Worm (Caenorhabditis elegans): ENCODE data around the gene ugt-48.
A peak's percentile ranks its signal among the peaks of the same experiment; 100 is the strongest.

The ugt-48 gene

ce11 chrV:5504807-5505442, 42.9 kb downstream of the ugt-48 start, which contains the start of the genes dnj-19 and nhr-47 (continued):
- peak; percentile 65 for TF ChIP-seq unc-120 (tag; optimal IDR thresholded peaks at IDR 0.05; ENCODE audit: poor library complexity, severe bottlenecking)

- TF ChIP-seq elt-1 (tag; optimal IDR thresholded peaks at IDR 0.05; ENCODE audit: borderline replicate concordance, insufficient read depth) (no peak), ceh-83 (GFP tag; optimal IDR thresholded peaks at IDR 0.05) (no peak), lin-13 (tag; optimal IDR thresholded peaks at IDR 0.05) (no peak), hlh-1 (tag; optimal IDR thresholded peaks at IDR 0.05) (no peak)
Measured at ce11 chrV:5504295-5504694, 43.6 kb downstream of the ugt-48 start.

- TF ChIP-seq flh-1 (GFP tag; optimal IDR thresholded peaks at IDR 0.05) = no peak
- no peak for TF ChIP-seq bed-3 (GFP tag; optimal IDR thresholded peaks at IDR 0.05)
- no peak for TF ChIP-seq blmp-1 (tag; optimal IDR thresholded peaks at IDR 0.05)
- TF ChIP-seq lsy-2 (tag; optimal IDR thresholded peaks at IDR 0.05) = no peak
- no peak for TF ChIP-seq pha-4 (tag; optimal IDR thresholded peaks at IDR 0.05)
- TF ChIP-seq nhr-2 (tag; optimal IDR thresholded peaks at IDR 0.05) = no peak
- TF ChIP-seq sptf-1 (tag; optimal IDR thresholded peaks at IDR 0.05) = no peak
- no peak for TF ChIP-seq nhr-76 (tag; optimal IDR thresholded peaks at IDR 0.05)
- TF ChIP-seq ceh-39 (tag; optimal IDR thresholded peaks at IDR 0.05) = no peak
Measured at ce11 chrV:5502701-5503100, 45.2 kb downstream of the ugt-48 start.

ce11 chrV:5499475-5499874, 48.4 kb downstream of the ugt-48 start:
- TF ChIP-seq hlh-1 (tag; optimal IDR thresholded peaks at IDR 0.05) (no peak), drap-1 (GFP tag; optimal IDR thresholded peaks at IDR 0.05) (no peak), mls-2 (tag; optimal IDR thresholded peaks at IDR 0.05) (no peak), blmp-1 (tag; optimal IDR thresholded peaks at IDR 0.05) (no peak), ceh-43 (GFP tag; optimal IDR thresholded peaks at IDR 0.05) (no peak), cnd-1 (tag; optimal IDR thresholded peaks at IDR 0.05) (no peak), lsy-2 (tag; optimal IDR thresholded peaks at IDR 0.05) (no peak), nhr-28 (tag; optimal IDR thresholded peaks at IDR 0.05) (no peak), sem-2 (GFP tag; optimal IDR thresholded peaks at IDR 0.05) (no peak), M03D4.4 (tag; optimal IDR thresholded peaks at IDR 0.05) (no peak), pha-4 (tag; optimal IDR thresholded peaks at IDR 0.05) (no peak), elt-3 (tag; optimal IDR thresholded peaks at IDR 0.05) (no peak), ham-2 (GFP tag; optimal IDR thresholded peaks at IDR 0.05) (no peak), elt-1 (tag; optimal IDR thresholded peaks at IDR 0.05; ENCODE audit: borderline replicate concordance, insufficient read depth) (no peak), lin-32 (GFP tag; optimal IDR thresholded peaks at IDR 0.05) (no peak), unc-39 (tag; optimal IDR thresholded peaks at IDR 0.05) (no peak), nhr-12 (tag; optimal IDR thresholded peaks at IDR 0.05) (no peak), mep-1 (tag; optimal IDR thresholded peaks at IDR 0.05) (no peak), ceh-39 (tag; optimal IDR thresholded peaks at IDR 0.05) (no peak), tbx-8 (GFP tag; optimal IDR thresholded peaks at IDR 0.05) (no peak)

All from whole organism, mixed stage, embryonic.